Worm (Caenorhabditis elegans): Measurements from ENCODE around the gene F41C3.7.

F41C3.7 gene

DNA sequence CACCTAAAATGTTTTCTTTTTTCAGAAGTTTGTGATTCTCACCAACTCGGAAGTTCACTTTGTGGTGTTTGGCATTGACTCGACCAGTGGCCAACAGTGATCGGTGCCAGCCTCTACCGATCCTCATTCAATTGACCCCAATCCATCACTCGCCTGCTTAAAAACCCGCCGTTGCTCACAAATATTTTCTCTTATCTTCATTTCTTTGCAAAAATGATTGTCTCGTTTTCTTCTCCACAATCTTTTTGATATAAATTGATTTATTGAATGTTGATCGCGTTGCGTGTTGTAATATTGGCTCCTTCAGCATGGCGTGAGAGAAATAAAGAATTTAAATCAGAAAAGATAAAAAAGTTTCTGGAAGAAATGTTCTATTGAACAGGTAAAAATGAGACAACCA, 6.8 kb downstream of the F41C3.7 start:
- TF ChIP-seq lsy-2 (tag; optimal IDR thresholded peaks at IDR 0.05) (peak; percentile 19 to 20), rnt-1 (tag; optimal IDR thresholded peaks at IDR 0.05) (peak; percentile 38), lin-14 (GFP tag; optimal IDR thresholded peaks at IDR 0.05) (peak; percentile 60), nhr-71 (tag; optimal IDR thresholded peaks at IDR 0.05) (peak; percentile 65), snu-23 (GFP tag; optimal IDR thresholded peaks at IDR 0.05) (peak; percentile 19), unc-30 (tag; optimal IDR thresholded peaks at IDR 0.05) (no peak), lir-3 (tag; optimal IDR thresholded peaks at IDR 0.05; ENCODE audit: poor library complexity) (no peak), pag-3 (tag; optimal IDR thresholded peaks at IDR 0.05; ENCODE audit: borderline replicate concordance, insufficient read depth) (peak; percentile 58), efl-1 (optimal IDR thresholded peaks at IDR 0.05) (peak in 1 of 2 experiments; percentile 12), efl-1 (GFP tag; optimal IDR thresholded peaks at IDR 0.05 in 1 of 2) (peak in 1 of 2 experiments; percentile 82)

DNA sequence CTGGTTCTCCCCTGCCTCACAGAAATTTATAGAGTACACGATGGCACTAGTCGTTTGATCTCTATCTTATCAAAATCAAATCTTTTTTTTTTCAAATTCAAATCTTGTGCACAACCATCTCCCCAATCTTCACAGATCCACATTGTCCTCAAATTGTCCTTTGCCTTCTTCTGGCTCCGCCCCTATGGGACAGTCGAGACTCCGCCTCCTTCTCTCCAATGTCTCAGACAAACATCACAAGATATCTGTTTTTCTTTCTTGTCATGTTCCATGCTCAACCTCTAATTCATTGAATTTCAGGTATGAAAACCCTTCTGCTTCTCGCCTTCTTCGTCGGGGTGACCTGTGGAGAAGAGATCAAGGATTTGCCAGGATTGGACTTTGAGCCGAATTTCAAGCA, 7.5 kb downstream of the F41C3.7 start, which contains the start of gene ctsa-1.1:
ctsa-1.1 (plus strand) TSS at position 301 of the 400 bp plus-strand sequence.
- TF ChIP-seq rnt-1 (tag; optimal IDR thresholded peaks at IDR 0.05) (peak; percentile 8), ceh-8 (GFP tag; optimal IDR thresholded peaks at IDR 0.05) (no peak), sup-37 (GFP tag; optimal IDR thresholded peaks at IDR 0.05) (no peak)

DNA sequence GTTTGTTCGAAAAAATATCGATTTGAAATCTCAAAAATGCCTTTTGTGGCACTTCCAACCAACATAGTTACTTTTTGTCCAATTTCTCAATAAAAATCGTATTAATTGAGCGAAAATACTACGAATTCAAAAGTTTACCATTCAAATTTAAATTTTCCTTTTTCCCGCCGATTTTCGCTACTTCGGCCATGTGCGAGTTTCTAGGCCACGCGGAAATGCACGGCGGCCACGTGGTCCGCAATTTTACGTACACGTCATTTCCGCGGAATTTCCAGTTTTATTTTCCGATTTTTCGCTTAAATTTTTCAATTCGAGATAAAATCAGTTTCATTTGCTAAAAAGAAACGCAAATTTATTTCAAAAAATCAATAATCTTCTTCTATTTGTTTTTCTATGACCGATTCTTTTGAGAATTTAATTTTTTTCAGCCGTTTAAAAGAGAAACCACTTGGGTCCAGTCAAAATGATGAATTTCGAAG, 10.2 kb downstream of the F41C3.7 start, which contains the start of gene eas-1:
eas-1 (plus strand) TSS at position 429 of the 479 bp plus-strand sequence.
- TF ChIP-seq nhr-85 (tag) (peak; percentile 88), snpc-4 (tag; optimal IDR thresholded peaks at IDR 0.05) (peak; percentile 67), ztf-4 (tag; optimal IDR thresholded peaks at IDR 0.05) (no peak), nhr-237 (tag; optimal IDR thresholded peaks at IDR 0.05) (peak; percentile 26), pqm-1 (tag; optimal IDR thresholded peaks at IDR 0.05) (no peak), sptf-1 (tag; optimal IDR thresholded peaks at IDR 0.05) (no peak), vab-15 (tag; optimal IDR thresholded peaks at IDR 0.05) (peak; percentile 57), unc-130 (tag; optimal IDR thresholded peaks at IDR 0.05) (peak; percentile 18), nhr-71 (tag; optimal IDR thresholded peaks at IDR 0.05) (peak; percentile 91), nhr-12 (tag; optimal IDR thresholded peaks at IDR 0.05) (no peak), pag-3 (tag; optimal IDR thresholded peaks at IDR 0.05; ENCODE audit: borderline replicate concordance, insufficient read depth) (no peak), lin-13 (GFP tag; optimal IDR thresholded peaks at IDR 0.05) (peak; percentile 37), zag-1 (tag; optimal IDR thresholded peaks at IDR 0.05) (no peak), elt-2 (tag; optimal IDR thresholded peaks at IDR 0.05) (peak; percentile 91), sup-37 (GFP tag; optimal IDR thresholded peaks at IDR 0.05) (no peak), C04F5.9 (tag; optimal IDR thresholded peaks at IDR 0.05) (peak; percentile 78), aly-2 (tag; optimal IDR thresholded peaks at IDR 0.05) (no peak), hlh-17 (GFP tag; optimal IDR thresholded peaks at IDR 0.05; ENCODE audit: borderline replicate concordance) (no peak), nhr-11 (tag; optimal IDR thresholded peaks at IDR 0.05) (no peak), xbp-1 (tag; optimal IDR thresholded peaks at IDR 0.05) (peak; percentile 97), blmp-1 (tag; optimal IDR thresholded peaks at IDR 0.05) (peak; percentile 73), lsy-2 (tag; optimal IDR thresholded peaks at IDR 0.05) (peak; percentile 82 to 87), snu-23 (GFP tag; optimal IDR thresholded peaks at IDR 0.05) (peak; percentile 86), dpl-1 (GFP tag; optimal IDR thresholded peaks at IDR 0.05) (peak; percentile 92 to 96 (median 95)), irx-1 (tag; optimal IDR thresholded peaks at IDR 0.05) (peak; percentile 92), lin-35 (GFP tag; optimal IDR thresholded peaks at IDR 0.05) (peak; percentile 96 to 97), fkh-4 (tag; optimal IDR thresholded peaks at IDR 0.05; ENCODE audit: borderline replicate concordance) (peak; percentile 86), ets-5 (GFP tag; IDR thresholded peaks at IDR 0.05) (no peak), ceh-63 (GFP tag; optimal IDR thresholded peaks at IDR 0.05) (no peak), mab-9 (GFP tag; IDR thresholded peaks at IDR 0.05) (peak; percentile 69), ceh-8 (GFP tag; optimal IDR thresholded peaks at IDR 0.05) (peak; percentile 63), fos-1 (tag; optimal IDR thresholded peaks at IDR 0.05) (peak; percentile 52), C16A3.4 (tag; optimal IDR thresholded peaks at IDR 0.05) (peak; percentile 71), fkh-8 (tag; optimal IDR thresholded peaks at IDR 0.05) (peak; percentile 82), efl-1 (optimal IDR thresholded peaks at IDR 0.05) (peak; percentile 97 to 100), efl-1 (GFP tag; optimal IDR thresholded peaks at IDR 0.05 in 1 of 2) (peak; percentile 96 to 99), egl-27 (tag; optimal IDR thresholded peaks at IDR 0.05) (no peak), ceh-90 (tag; optimal IDR thresholded peaks at IDR 0.05) (peak; percentile 93), nhr-19 (GFP tag; conservative IDR thresholded peaks at IDR 0.05) (peak; percentile 82), swsn-7 (tag; optimal IDR thresholded peaks at IDR 0.05) (peak; percentile 79), grh-1 (GFP tag; IDR thresholded peaks at IDR 0.05) (peak; percentile 61), nhr-47 (tag; optimal IDR thresholded peaks at IDR 0.05) (peak; percentile 92), jun-1 (tag; optimal IDR thresholded peaks at IDR 0.05) (peak; percentile 73)

Data from whole organism, L1 larva.